Worm (Caenorhabditis elegans): Measurements from ENCODE around the gene T05H10.1.

Gene T05H10.1

DNA sequence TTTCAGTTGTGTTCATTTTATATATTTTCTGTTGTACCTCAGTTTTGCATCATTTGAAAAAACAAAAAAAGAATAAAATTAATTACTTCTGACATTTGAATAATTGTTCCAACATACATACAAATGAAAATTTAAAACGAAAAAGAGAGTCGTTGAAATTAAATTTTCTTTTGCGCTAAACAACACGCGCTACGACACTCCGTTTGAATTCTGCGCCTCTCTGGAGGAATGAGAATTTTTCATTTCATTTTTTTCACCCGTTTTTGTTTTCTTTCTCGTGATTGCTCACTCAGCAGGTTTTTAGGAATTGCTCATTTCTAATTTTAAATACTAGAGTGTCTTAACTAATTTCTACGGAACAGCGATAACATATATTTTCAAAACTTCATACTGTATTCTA lies 747 bp upstream of the T05H10.1 start (continued):
- TF ChIP-seq cey-2 (tag; optimal IDR thresholded peaks at IDR 0.05; ENCODE audit: borderline replicate concordance, insufficient read depth) (no peak), lin-38 (GFP tag; IDR thresholded peaks at IDR 0.05) (peak; percentile 57), Y5F2A.4 (GFP tag; optimal IDR thresholded peaks at IDR 0.05) (no peak), vab-7 (GFP tag; IDR thresholded peaks at IDR 0.05) (no peak), lin-39 (tag; optimal IDR thresholded peaks at IDR 0.05) (no peak), zip-2 (tag; optimal IDR thresholded peaks at IDR 0.05) (no peak), dmd-9 (GFP tag; IDR thresholded peaks at IDR 0.05) (no peak), spr-3 (GFP tag; optimal IDR thresholded peaks at IDR 0.05) (no peak), saeg-2 (GFP tag; IDR thresholded peaks at IDR 0.05) (no peak), mdt-29 (GFP tag; IDR thresholded peaks at IDR 0.05) (no peak), ceh-20 (GFP tag; IDR thresholded peaks at IDR 0.05) (no peak), nhr-77 (tag; optimal IDR thresholded peaks at IDR 0.05) (no peak), T20F7.1 (GFP tag; optimal IDR thresholded peaks at IDR 0.05) (peak; percentile 96), jun-1 (tag; optimal IDR thresholded peaks at IDR 0.05) (no peak), ama-1 (optimal IDR thresholded peaks at IDR 0.05) (no peak), pqm-1 (tag; optimal IDR thresholded peaks at IDR 0.05) (no peak), hlh-11 (tag; optimal IDR thresholded peaks at IDR 0.05) (no peak), ceh-28 (tag; optimal IDR thresholded peaks at IDR 0.05) (no peak), arid-1 (GFP tag; conservative IDR thresholded peaks at IDR 0.05) (no peak)

DNA sequence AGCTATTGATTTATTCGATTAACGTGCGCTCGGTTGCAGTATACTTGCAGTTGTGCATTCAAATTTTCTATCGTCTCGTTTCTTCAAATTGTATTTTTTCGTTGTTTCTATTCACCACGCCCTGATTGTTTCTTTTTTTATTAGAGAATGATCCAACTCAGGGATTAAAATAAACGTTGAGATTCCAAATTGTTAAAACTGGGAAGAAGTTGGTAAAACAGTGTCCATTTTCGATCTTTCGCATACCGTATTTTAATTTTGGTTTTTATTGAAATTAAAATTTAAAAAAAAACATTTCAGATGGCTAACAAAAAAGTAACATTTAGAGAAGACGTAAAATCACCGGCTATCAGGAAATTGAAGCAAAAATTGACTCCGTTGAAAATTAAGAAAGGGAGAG lies 4.9 kb downstream of the T05H10.1 start, which contains the start of gene apn-1:
Gene apn-1 (plus strand): TSS at position 301 of the 400 bp plus-strand sequence.
- TF ChIP-seq snpc-4 (tag; optimal IDR thresholded peaks at IDR 0.05), result no peak
- TF ChIP-seq nhr-237 (tag; optimal IDR thresholded peaks at IDR 0.05), result no peak
- no peak for TF ChIP-seq Y105C5A.15 (GFP tag; IDR thresholded peaks at IDR 0.05)
- TF ChIP-seq unc-62 (GFP tag; optimal IDR thresholded peaks at IDR 0.05 in 1 of 2), result peak in 1 of 2 experiments; percentile 52
- TF ChIP-seq unc-62 (tag; optimal IDR thresholded peaks at IDR 0.05), result no peak

DNA sequence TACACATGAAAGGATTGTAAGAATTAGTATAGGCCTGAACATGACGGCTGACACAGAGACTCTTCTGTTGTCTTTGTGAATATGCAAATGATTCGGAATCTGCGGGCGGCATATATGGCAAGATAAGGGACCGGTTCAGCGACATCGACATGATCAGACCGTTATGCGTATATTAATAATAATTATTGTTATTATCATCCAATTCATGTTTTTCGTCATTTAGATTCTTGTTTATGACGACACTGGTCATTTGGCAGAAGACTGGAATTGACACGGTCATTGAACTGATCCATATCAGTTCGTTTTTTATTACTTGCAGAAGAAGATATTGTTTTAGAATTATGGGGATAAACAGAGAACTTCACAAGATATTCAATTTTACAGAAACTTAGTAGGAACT lies 8.1 kb downstream of the T05H10.1 start, which contains the start of gene mtre-1:
Gene mtre-1 (minus strand): TSS at position 101 of the 400 bp plus-strand sequence.
- TF ChIP-seq unc-62 (GFP tag; optimal IDR thresholded peaks at IDR 0.05 in 1 of 2), result peak in 1 of 2 experiments; percentile 15
- TF ChIP-seq unc-62 (tag; optimal IDR thresholded peaks at IDR 0.05), result no peak
- TF ChIP-seq Y75B8A.6 (GFP tag; IDR thresholded peaks at IDR 0.05), result no peak

DNA sequence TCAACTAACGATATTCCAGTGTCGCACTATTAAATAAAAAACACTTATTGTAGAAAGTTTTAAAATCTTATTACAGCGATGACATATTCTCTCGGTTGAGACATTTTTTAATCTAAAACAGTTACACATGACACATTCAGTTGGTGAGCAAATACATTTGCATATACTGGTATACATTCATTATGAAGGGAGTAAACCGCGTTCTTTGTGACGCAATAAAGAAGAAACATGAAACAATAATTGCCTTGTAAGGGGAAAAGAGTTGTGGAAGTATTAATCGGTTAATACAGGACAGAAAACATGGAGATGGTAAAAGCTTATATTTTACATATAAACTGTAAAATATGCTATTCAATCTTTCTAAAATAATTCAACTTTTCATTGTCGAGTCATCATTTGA lies 8.9 kb downstream of the T05H10.1 start:
- no peak for TF ChIP-seq egl-43 (GFP tag; IDR thresholded peaks at IDR 0.05)
- TF ChIP-seq aha-1 (tag), result peak; percentile 88

DNA sequence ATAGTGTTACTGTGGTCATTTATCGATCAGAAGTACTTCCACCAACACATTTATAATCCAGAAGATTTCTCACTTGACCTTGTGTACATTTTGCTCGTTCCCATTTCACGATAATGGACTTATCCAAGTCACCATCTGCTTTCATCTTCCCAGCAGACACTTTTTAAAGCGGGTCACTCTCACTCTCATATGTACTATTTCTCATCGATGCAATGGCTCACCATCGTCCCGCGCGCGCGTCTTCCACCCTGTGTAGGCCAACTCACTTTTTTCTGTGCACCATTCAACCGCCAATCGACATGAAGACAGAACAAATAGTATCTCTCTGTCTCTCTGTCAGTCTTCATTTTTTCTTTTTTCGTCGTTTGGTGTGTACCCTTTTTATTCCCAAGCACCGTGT lies 9.8 kb downstream of the T05H10.1 start:
- TF ChIP-seq unc-62 (GFP tag; optimal IDR thresholded peaks at IDR 0.05 in 1 of 2) (peak in 1 of 2 experiments; percentile 7), unc-62 (tag; optimal IDR thresholded peaks at IDR 0.05) (no peak), ztf-7 (tag; optimal IDR thresholded peaks at IDR 0.05) (no peak), gei-8 (GFP tag; optimal IDR thresholded peaks at IDR 0.05) (no peak)

DNA sequence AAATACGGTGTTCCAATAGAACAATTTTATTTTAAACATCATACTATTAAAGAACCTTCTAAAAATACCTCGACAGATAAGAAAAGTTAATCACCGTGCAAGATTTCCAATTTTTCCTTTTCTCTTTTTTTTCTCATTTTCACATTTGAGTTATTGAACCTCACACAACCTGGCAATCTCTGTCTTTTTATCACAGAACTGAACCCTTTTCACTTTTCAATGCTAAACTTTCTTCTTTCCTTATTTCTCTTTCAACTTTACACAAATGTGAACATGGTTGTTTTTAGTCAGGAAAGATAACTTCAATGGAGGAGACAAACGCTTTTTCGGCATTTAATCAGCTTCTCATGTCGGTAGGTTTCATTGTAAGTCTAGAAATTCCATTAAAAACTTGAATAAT lies 10.5 kb downstream of the T05H10.1 start, which contains the start of gene T05H10.4:
Gene T05H10.4 (plus strand): TSS at position 301 of the 400 bp plus-strand sequence.
- TF ChIP-seq hlh-11 (tag; optimal IDR thresholded peaks at IDR 0.05) (no peak), vab-7 (GFP tag; IDR thresholded peaks at IDR 0.05) (no peak), nhr-48 (tag; optimal IDR thresholded peaks at IDR 0.05) (no peak), nhr-77 (tag; optimal IDR thresholded peaks at IDR 0.05) (no peak), daf-12 (tag; optimal IDR thresholded peaks at IDR 0.05) (no peak), spr-3 (GFP tag; optimal IDR thresholded peaks at IDR 0.05) (no peak), snpc-4 (tag; optimal IDR thresholded peaks at IDR 0.05) (no peak), nhr-25 (tag; optimal IDR thresholded peaks at IDR 0.05; ENCODE audit: borderline replicate concordance, insufficient read depth) (no peak), zfp-2 (tag; optimal IDR thresholded peaks at IDR 0.05) (no peak), nhr-111 (GFP tag; optimal IDR thresholded peaks at IDR 0.05) (no peak), lin-1 (GFP tag; IDR thresholded peaks at IDR 0.05) (no peak), dmd-9 (GFP tag; IDR thresholded peaks at IDR 0.05) (no peak), rbr-2 (tag; optimal IDR thresholded peaks at IDR 0.05) (no peak)
